Worm (Caenorhabditis elegans) whole organism, L1 larva: Measurements from ENCODE around the gene bigr-1.

Experiments
- C04F5.9 ChIP-seq: sonication (generic microtip); optimal IDR thresholded peaks from 2 replicates; lab custom pipeline; 2016; ENCODE audit warnings: missing genetic modification characterization, missing compliant biosample characterization
- C16A3.4 ChIP-seq: fragments of 150-350 bp; optimal IDR thresholded peaks from 2 replicates; lab custom pipeline; 2014; ENCODE audit warnings: missing biosample characterization, missing genetic modification characterization
- C34B4.2 ChIP-seq: sonication (generic microtip); optimal IDR thresholded peaks from 2 replicates; lab custom pipeline; 2017; ENCODE audit warnings: mild to moderate bottlenecking, missing genetic modification characterization, missing compliant biosample characterization
- blmp-1 ChIP-seq: fragments of 150-350 bp; optimal IDR thresholded peaks from 2 replicates; lab custom pipeline; 2014; ENCODE audit warnings: missing biosample characterization, missing genetic modification characterization
- ceh-8 ChIP-seq: fragments of 200-800 bp; sonication (Bioruptor generic); optimal IDR thresholded peaks from 2 replicates; lab custom pipeline; 2018; ENCODE audit warnings: mild to moderate bottlenecking, missing genetic modification characterization, moderate library complexity, missing compliant biosample characterization
- ceh-82 ChIP-seq, 3 experiments: fragments of 150-350 bp in 1 of 3; sonication (generic microtip) in 2 of 3; optimal IDR thresholded peaks; 2 replicates each; lab custom pipeline; 2014 to 2017; ENCODE audit warnings: missing biosample characterization in 3 of 3, missing genetic modification characterization in 3 of 3
- ceh-90 ChIP-seq: sonication (generic microtip); optimal IDR thresholded peaks from 2 replicates; lab custom pipeline; 2016; ENCODE audit warnings: missing genetic modification characterization, missing compliant biosample characterization
- ces-1 ChIP-seq: fragments of 150-350 bp; optimal IDR thresholded peaks from 2 replicates; lab custom pipeline; 2014; ENCODE audit warnings: missing biosample characterization, missing genetic modification reagents, missing genetic modification characterization
- efl-1 ChIP-seq, 4 experiments: fragments of 150-350 bp; optimal IDR thresholded peaks in 3 of 4; peaks in 1 of 4; 1 replicate in 1 of 4; 2 replicates in 3 of 4; lab custom pipeline; 2014; ENCODE audit warnings: missing biosample characterization in 2 of 4, missing genetic modification characterization in 2 of 4, missing genetic modification reagents in 2 of 4
- egl-27 ChIP-seq, 2 experiments: fragments of 150-350 bp in 1 of 2; sonication (generic microtip); optimal IDR thresholded peaks; 3 replicates each; lab custom pipeline; 2017 to 2018; ENCODE audit warnings: missing biosample characterization in 2 of 2, missing genetic modification characterization in 2 of 2, missing genetic modification reagents in 2 of 2
- elt-3 ChIP-seq, 6 experiments: fragments of 150-350 bp in 1 of 6; sonication (generic microtip); optimal IDR thresholded peaks; 2 replicates each; lab custom pipeline; 2017 to 2018; ENCODE audit warnings: missing biosample characterization in 6 of 6, missing genetic modification characterization in 6 of 6, inconsistent platforms in 1 of 6
- fos-1 ChIP-seq: fragments of 150-350 bp; optimal IDR thresholded peaks from 2 replicates; lab custom pipeline; 2014; ENCODE audit warnings: missing biosample characterization, missing genetic modification characterization
- grh-1 ChIP-seq: fragments of 200-800 bp; sonication (Bioruptor generic); IDR thresholded peaks from 2 replicates; pipeline ENCODE4 v1.3.6; 2022; ENCODE audit warnings: missing genetic modification reagents, missing genetic modification characterization, missing compliant biosample characterization
- hlh-17 ChIP-seq: fragments of 200-800 bp; sonication (Bioruptor generic); optimal IDR thresholded peaks from 2 replicates; lab custom pipeline; 2018; ENCODE audit warnings: missing genetic modification characterization, mild to moderate bottlenecking, missing compliant biosample characterization, moderate library complexity, borderline replicate concordance
- hlh-4 ChIP-seq: sonication (generic microtip); optimal IDR thresholded peaks from 2 replicates; lab custom pipeline; 2016; ENCODE audit warnings: mild to moderate bottlenecking, missing genetic modification characterization, missing compliant biosample characterization
- lin-14 ChIP-seq: fragments of 200-800 bp; sonication (Bioruptor generic); optimal IDR thresholded peaks from 2 replicates; lab custom pipeline; 2018; ENCODE audit warnings: mild to moderate bottlenecking, missing genetic modification characterization, moderate library complexity, missing compliant biosample characterization
- lin-15B ChIP-seq: fragments of 150-350 bp; sonication (generic microtip); optimal IDR thresholded peaks from 3 replicates; lab custom pipeline; 2014; ENCODE audit warnings: missing biosample characterization, missing genetic modification characterization
- lin-39 ChIP-seq: fragments of 150-350 bp; optimal IDR thresholded peaks from 2 replicates; lab custom pipeline; 2014; ENCODE audit warnings: missing biosample characterization, missing genetic modification reagents, missing genetic modification characterization
- lir-3 ChIP-seq: sonication (generic microtip); optimal IDR thresholded peaks from 2 replicates; lab custom pipeline; 2016; ENCODE audit warnings: mild to moderate bottlenecking, missing genetic modification characterization, moderate library complexity, missing compliant biosample characterization; ENCODE audit not compliant: poor library complexity
- mab-9 ChIP-seq: fragments of 200-800 bp; sonication (Bioruptor generic); IDR thresholded peaks from 2 replicates; pipeline ENCODE4 v1.3.6; 2022; ENCODE audit warnings: missing genetic modification reagents, missing genetic modification characterization, missing compliant biosample characterization
- mdl-1 ChIP-seq, 2 experiments: fragments of 150-350 bp; optimal IDR thresholded peaks; 2 replicates each; lab custom pipeline; 2014 to 2017; ENCODE audit warnings: missing biosample characterization in 2 of 2, missing genetic modification characterization in 2 of 2, inconsistent platforms in 1 of 2
- mef-2 ChIP-seq: fragments of 150-350 bp; optimal IDR thresholded peaks from 2 replicates; lab custom pipeline; 2014; ENCODE audit warnings: missing biosample characterization, missing genetic modification characterization
- nhr-19 ChIP-seq: fragments of 200-800 bp; sonication (Bioruptor generic); conservative IDR thresholded peaks from 2 replicates; pipeline ENCODE4 v1.3.6; 2022; ENCODE audit warnings: missing genetic modification characterization, missing compliant biosample characterization
- nhr-71 ChIP-seq: sonication (generic microtip); optimal IDR thresholded peaks from 2 replicates; lab custom pipeline; 2016; ENCODE audit warnings: mild to moderate bottlenecking, missing genetic modification characterization, moderate library complexity, missing compliant biosample characterization
- nhr-84 ChIP-seq: sonication (generic microtip); optimal IDR thresholded peaks from 2 replicates; lab custom pipeline; 2017; ENCODE audit warnings: missing biosample characterization, missing genetic modification characterization
- nhr-85 ChIP-seq: sonication (generic microtip); peaks from one replicate; lab custom pipeline; 2016; ENCODE audit warnings: missing genetic modification characterization, inconsistent platforms, missing compliant biosample characterization
- nhr-90 ChIP-seq: sonication (generic microtip); optimal IDR thresholded peaks from 2 replicates; lab custom pipeline; 2016; ENCODE audit warnings: mild to moderate bottlenecking, missing genetic modification characterization, missing compliant biosample characterization; ENCODE audit not compliant: poor library complexity
- pag-3 ChIP-seq: sonication (generic microtip); optimal IDR thresholded peaks from 2 replicates; lab custom pipeline; 2017; ENCODE audit warnings: missing genetic modification characterization, mild to moderate bottlenecking, missing compliant biosample characterization, antibody characterized with exemption, borderline replicate concordance; ENCODE audit not compliant: insufficient read depth
- pqm-1 ChIP-seq: sonication (generic microtip); optimal IDR thresholded peaks from 3 replicates; lab custom pipeline; 2017; ENCODE audit warnings: missing biosample characterization, missing genetic modification characterization
- rnt-1 ChIP-seq: sonication (generic microtip); optimal IDR thresholded peaks from 2 replicates; lab custom pipeline; 2016; ENCODE audit warnings: mild to moderate bottlenecking, missing genetic modification characterization, moderate library complexity, missing compliant biosample characterization
- tlp-1 ChIP-seq: fragments of 150-350 bp; optimal IDR thresholded peaks from 2 replicates; lab custom pipeline; 2014; ENCODE audit warnings: missing biosample characterization, missing genetic modification characterization
- unc-130 ChIP-seq: fragments of 150-350 bp; optimal IDR thresholded peaks from 2 replicates; lab custom pipeline; 2017; ENCODE audit warnings: missing biosample characterization, missing genetic modification characterization, inconsistent platforms
- unc-30 ChIP-seq: sonication (generic microtip); optimal IDR thresholded peaks from 2 replicates; lab custom pipeline; 2017; ENCODE audit warnings: missing biosample characterization, missing genetic modification characterization
- unc-98 ChIP-seq: fragments of 200-800 bp; sonication (Bioruptor generic); IDR thresholded peaks from 2 replicates; pipeline ENCODE4 v1.3.6; 2022; ENCODE audit warnings: missing genetic modification characterization, missing compliant biosample characterization

The bigr-1 gene

ce11 chrII:11188026-11188425, 6.6 kb downstream of the bigr-1 start, which contains the start of gene F37H8.5:
F37H8.5 (plus strand) TSS chrII:11188206.
- TF ChIP-seq efl-1 (optimal IDR thresholded peaks at IDR 0.05; lab: Kevin White, UChicago) (no peak), efl-1 (GFP tag; optimal IDR thresholded peaks at IDR 0.05 in 1 of 2; lab: Kevin White, UChicago) (peak in 1 of 2 experiments; percentile 19), rnt-1 (tag; lab: Kevin White, UChicago) (peak; percentile 59), lin-14 (GFP tag; lab: Kevin White, UChicago) (peak; percentile 7), C34B4.2 (tag; lab: Kevin White, UChicago) (no peak), nhr-71 (peak; percentile 46), hlh-17 (GFP tag; lab: Kevin White, UChicago) (no peak), mef-2 (tag; lab: Kevin White, UChicago) (no peak), ceh-8 (GFP tag; lab: Kevin White, UChicago) (no peak), mdl-1 (tag; optimal IDR thresholded peaks at IDR 0.05; lab: Kevin White, UChicago) (no peak), unc-130 (tag; lab: Kevin White, UChicago) (peak; percentile 2), mab-9 (GFP tag; lab: Robert Waterston, UW) (no peak), egl-27 (tag; optimal IDR thresholded peaks at IDR 0.05; lab: Kevin White, UChicago) (no peak), C16A3.4 (tag; lab: Kevin White, UChicago) (no peak), fos-1 (tag; lab: Kevin White, UChicago) (no peak)

DNA sequence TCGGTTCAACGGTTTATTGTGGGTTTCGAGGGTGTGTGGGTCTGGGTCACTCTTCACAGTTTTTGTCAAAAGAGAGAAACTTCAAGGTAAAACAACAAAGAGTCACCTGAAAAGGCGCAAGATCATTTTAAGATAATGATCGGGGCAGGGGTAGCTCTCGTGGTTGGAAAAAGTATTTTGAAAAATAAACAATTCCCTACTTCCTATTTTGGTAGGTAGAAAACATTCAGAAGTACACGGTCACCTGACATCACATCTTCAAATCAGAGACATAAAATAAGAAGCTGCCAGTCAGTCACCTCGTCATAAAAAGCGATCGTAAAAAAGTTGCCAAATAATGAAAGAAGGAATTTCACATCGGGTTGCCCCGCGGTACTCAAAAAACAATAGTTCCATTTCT, 11.0 kb downstream of the bigr-1 start:
- TF ChIP-seq lin-14 (GFP tag; lab: Kevin White, UChicago): peak; percentile 14
- TF ChIP-seq efl-1 (optimal IDR thresholded peaks at IDR 0.05; lab: Kevin White, UChicago): no peak
- TF ChIP-seq efl-1 (GFP tag; optimal IDR thresholded peaks at IDR 0.05 in 1 of 2; lab: Kevin White, UChicago): peak in 1 of 2 experiments; percentile 58
- no peak for TF ChIP-seq ceh-82 (tag; optimal IDR thresholded peaks at IDR 0.05; lab: Kevin White, UChicago)
- no peak for TF ChIP-seq tlp-1 (tag; lab: Kevin White, UChicago)
- peak; percentile 71 for TF ChIP-seq nhr-85
- TF ChIP-seq lin-39 (tag; lab: Kevin White, UChicago): no peak
- no peak for TF ChIP-seq C16A3.4 (tag; lab: Kevin White, UChicago)

DNA sequence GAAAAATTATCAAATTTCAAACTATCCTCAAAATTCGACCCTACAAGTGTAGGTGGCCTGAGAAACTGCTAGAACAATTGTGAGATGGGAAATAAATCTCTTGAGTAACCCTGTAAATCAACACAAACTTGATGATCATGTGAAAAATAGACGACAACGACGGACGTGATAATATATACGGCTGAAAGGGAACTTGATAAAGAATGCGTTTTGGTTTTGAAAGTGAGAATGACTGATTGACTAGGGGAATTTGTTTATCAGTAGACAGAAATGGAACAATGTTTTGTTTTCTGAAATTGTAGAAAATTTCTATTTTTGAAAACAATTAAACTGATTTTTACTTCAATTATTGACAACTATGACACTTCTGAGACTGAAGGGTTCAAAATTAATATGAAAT, 12.1 kb downstream of the bigr-1 start:
- peak in 1 of 6 experiments; percentile 59 for TF ChIP-seq elt-3 (tag; optimal IDR thresholded peaks at IDR 0.05; lab: Kevin White, UChicago)
- TF ChIP-seq nhr-19 (GFP tag; lab: Robert Waterston, UW): no peak
- TF ChIP-seq unc-30 (tag; lab: Kevin White, UChicago): no peak
- TF ChIP-seq ceh-90 (tag; lab: Kevin White, UChicago): no peak
- TF ChIP-seq nhr-90: no peak
- TF ChIP-seq pqm-1: no peak
- no peak for TF ChIP-seq C04F5.9 (tag; lab: Kevin White, UChicago)
- TF ChIP-seq grh-1: no peak
- no peak for TF ChIP-seq ces-1
- TF ChIP-seq hlh-4 (tag; lab: Kevin White, UChicago): no peak
- peak; percentile 74 for TF ChIP-seq blmp-1 (tag; lab: Kevin White, UChicago)
- no peak for TF ChIP-seq efl-1 (optimal IDR thresholded peaks at IDR 0.05; lab: Kevin White, UChicago)
- peak in 1 of 2 experiments; percentile 77 for TF ChIP-seq efl-1 (GFP tag; optimal IDR thresholded peaks at IDR 0.05 in 1 of 2; lab: Kevin White, UChicago)
- TF ChIP-seq nhr-84 (tag; lab: Kevin White, UChicago): no peak
- TF ChIP-seq unc-98 (GFP tag; lab: Robert Waterston, UW): no peak
- no peak for TF ChIP-seq lir-3

- TF ChIP-seq lin-15B (tag; lab: Kevin White, UChicago) (no peak), mab-9 (GFP tag; lab: Robert Waterston, UW) (no peak), lin-14 (GFP tag; lab: Kevin White, UChicago) (peak; percentile 20), pag-3 (peak; percentile 11), blmp-1 (tag; lab: Kevin White, UChicago) (peak; percentile 61)
Measured at ce11 chrII:11200234-11200755, 18.8 kb downstream of the bigr-1 start.
